Worm (Caenorhabditis elegans) whole organism, L2 larva: Measurements from ENCODE around the gene hcp-1.

Experiments used
- F13H6.1 ChIP-seq: sonication (generic microtip); optimal IDR thresholded peaks from 2 replicates; lab custom pipeline; 2016; ENCODE audit warnings: missing genetic modification characterization, missing compliant biosample characterization
- alr-1 ChIP-seq: fragments of 150-350 bp; optimal IDR thresholded peaks from 2 replicates; lab custom pipeline; 2014; ENCODE audit warnings: missing biosample characterization, missing genetic modification characterization
- blmp-1 ChIP-seq: sonication (generic microtip); optimal IDR thresholded peaks from 2 replicates; lab custom pipeline; 2017; ENCODE audit warnings: missing genetic modification characterization, mild to moderate bottlenecking, missing compliant biosample characterization, antibody characterized with exemption, moderate library complexity; ENCODE audit not compliant: insufficient read depth
- egl-27 ChIP-seq: sonication (generic microtip); optimal IDR thresholded peaks from 3 replicates; lab custom pipeline; 2017; ENCODE audit warnings: missing biosample characterization, missing genetic modification reagents, missing genetic modification characterization
- gmeb-1 ChIP-seq: fragments of 150-350 bp; optimal IDR thresholded peaks from 2 replicates; lab custom pipeline; 2014; ENCODE audit warnings: missing biosample characterization, missing genetic modification characterization
- mdl-1 ChIP-seq, 2 experiments: fragments of 150-350 bp in 1 of 2; sonication (generic microtip) in 1 of 2; optimal IDR thresholded peaks; 2 replicates each; lab custom pipeline; 2017; ENCODE audit warnings: missing biosample characterization in 2 of 2, missing genetic modification characterization in 2 of 2
- nhr-25 ChIP-seq: fragments of 150-350 bp; sonication (generic microtip); optimal IDR thresholded peaks from 3 replicates; lab custom pipeline; 2014; ENCODE audit warnings: missing biosample characterization, missing genetic modification characterization
- snpc-4 ChIP-seq: fragments of 150-350 bp; optimal IDR thresholded peaks from 2 replicates; lab custom pipeline; 2014; ENCODE audit warnings: missing biosample characterization, missing genetic modification characterization
- ztf-11 ChIP-seq: sonication (generic microtip); optimal IDR thresholded peaks from 2 replicates; lab custom pipeline; 2017; ENCODE audit warnings: missing biosample characterization, missing genetic modification characterization

- TF ChIP-seq F13H6.1 (tag; lab: Kevin White, UChicago) (no peak), egl-27 (tag; lab: Kevin White, UChicago) (no peak), mdl-1 (tag; optimal IDR thresholded peaks at IDR 0.05; lab: Kevin White, UChicago) (no peak), snpc-4 (tag; lab: Kevin White, UChicago) (no peak), blmp-1 (no peak), nhr-25 (tag; lab: Kevin White, UChicago) (no peak), alr-1 (tag; lab: Kevin White, UChicago) (no peak), ztf-11 (no peak), gmeb-1 (tag; lab: Kevin White, UChicago) (no peak)
These were observed 3.7 kb upstream of the hcp-1 start, which contains the start of gene ZK1055.2 for ce11 chrV:6590283-6590682.
